Worm (Caenorhabditis elegans): ENCODE data around the gene idh-2.

ce11 chrX:11264715-11265114, 48.9 kb downstream of the idh-2 start:
- TF ChIP-seq ets-7 (tag; optimal IDR thresholded peaks at IDR 0.05) (no peak), scrt-1 (GFP tag; IDR thresholded peaks at IDR 0.05) (no peak), B0310.2 (tag; optimal IDR thresholded peaks at IDR 0.05) (no peak), ama-1 (optimal IDR thresholded peaks at IDR 0.05) (no peak), aly-1 (tag; optimal IDR thresholded peaks at IDR 0.05) (no peak), hmg-4 (GFP tag; optimal IDR thresholded peaks at IDR 0.05) (no peak), flt-1 (GFP tag; IDR thresholded peaks at IDR 0.05) (no peak), sea-1 (GFP tag; conservative IDR thresholded peaks at IDR 0.05) (no peak), hnd-1 (tag; optimal IDR thresholded peaks at IDR 0.05) (no peak), hmbx-1 (tag; optimal IDR thresholded peaks at IDR 0.05) (no peak), F13C5.2 (tag; optimal IDR thresholded peaks at IDR 0.05) (no peak), tbx-11 (GFP tag; IDR thresholded peaks at IDR 0.05) (no peak), pes-1 (GFP tag; IDR thresholded peaks at IDR 0.05) (no peak), ceh-13 (GFP tag; optimal IDR thresholded peaks at IDR 0.05) (no peak)
